Worm (Caenorhabditis elegans): ENCODE results near the gene C03B8.3.

DNA sequence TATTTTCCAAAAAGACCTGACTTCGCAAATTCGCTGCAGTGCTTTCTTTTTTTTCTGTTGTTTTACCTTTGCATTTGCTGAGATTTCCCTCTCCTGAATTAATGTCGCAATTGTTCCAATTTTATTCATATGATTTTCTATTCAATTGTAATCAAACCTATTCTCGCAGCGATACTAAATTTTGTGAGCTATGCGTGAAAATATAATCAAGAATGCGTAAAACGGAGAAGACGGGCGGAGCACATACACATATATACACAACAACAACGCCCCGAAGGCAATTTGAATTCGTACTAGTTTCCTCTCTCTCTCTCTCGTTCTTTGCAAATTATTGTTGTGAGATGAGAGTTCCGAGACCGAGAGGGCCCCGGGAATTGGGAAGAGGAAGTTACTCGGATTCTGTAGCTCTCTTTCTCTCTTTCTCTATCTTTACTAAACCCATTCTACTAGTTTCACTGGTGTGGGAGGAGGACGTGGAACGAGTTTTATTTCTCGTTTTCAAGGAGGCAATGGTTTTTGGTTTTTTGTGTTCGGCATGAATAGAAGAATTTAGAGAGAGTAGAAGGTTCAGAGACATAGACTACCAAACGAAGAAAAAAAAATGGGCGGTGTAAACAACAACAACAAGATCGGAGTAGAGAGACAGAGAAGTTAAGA lies 11.4 kb downstream of the C03B8.3 start:
- no peak for TF ChIP-seq ama-1 (optimal IDR thresholded peaks at IDR 0.05)
- no peak for TF ChIP-seq Y22D7AL.16 (tag; optimal IDR thresholded peaks at IDR 0.05)
- TF ChIP-seq ceh-14 (tag; optimal IDR thresholded peaks at IDR 0.05), result peak; percentile 19
- no peak for TF ChIP-seq ceh-22 (tag; optimal IDR thresholded peaks at IDR 0.05)
- no peak for TF ChIP-seq ets-4 (tag; optimal IDR thresholded peaks at IDR 0.05)
- TF ChIP-seq pqm-1 (tag; optimal IDR thresholded peaks at IDR 0.05), result no peak
- no peak for TF ChIP-seq pha-4 (tag; optimal IDR thresholded peaks at IDR 0.05)
- no peak for TF ChIP-seq pat-9 (tag; optimal IDR thresholded peaks at IDR 0.05)
